Fruit fly (Drosophila melanogaster) whole organism, pupa: ENCODE data around the gene Ubc87F.

Source experiments
- CG10348 ChIP-seq: fragments of 200-800 bp; sonication (Bioruptor generic); IDR thresholded peaks from 2 replicates; pipeline ENCODE4 v1.3.6; 2022; ENCODE audit warnings: missing biosample characterization, missing genetic modification characterization
- CG12605 ChIP-seq: fragments of 200-800 bp; sonication (Bioruptor generic); IDR thresholded peaks from 2 replicates; pipeline ENCODE4 v1.3.6; 2022; ENCODE audit warnings: missing biosample characterization, missing genetic modification characterization
- CG13204 ChIP-seq: fragments of 200-800 bp; sonication (Bioruptor generic); optimal IDR thresholded peaks from 2 replicates; lab custom pipeline; 2018; ENCODE audit warnings: missing biosample characterization, mild to moderate bottlenecking, missing genetic modification characterization, moderate library complexity
- CG14655 ChIP-seq: fragments of 200-800 bp; sonication (Bioruptor generic); optimal IDR thresholded peaks from 3 replicates; lab custom pipeline; 2017; ENCODE audit warnings: mild to moderate bottlenecking, missing biosample characterization, missing genetic modification reagents, missing genetic modification characterization
- CG15710 ChIP-seq: fragments of 200-800 bp; sonication (Bioruptor generic); optimal IDR thresholded peaks from 2 replicates; lab custom pipeline; 2018; ENCODE audit warnings: missing biosample characterization, mild to moderate bottlenecking, missing genetic modification characterization, moderate library complexity
- CG17806 ChIP-seq: fragments of 200-800 bp; sonication (Bioruptor generic); optimal IDR thresholded peaks from 2 replicates; lab custom pipeline; 2018; ENCODE audit warnings: missing biosample characterization, mild to moderate bottlenecking, missing genetic modification characterization, moderate library complexity
- CG32121 ChIP-seq: fragments of 200-800 bp; sonication (Bioruptor generic); IDR thresholded peaks from 2 replicates; pipeline ENCODE4 v1.3.6; 2022; ENCODE audit warnings: missing biosample characterization, missing genetic modification characterization
- CG34367 ChIP-seq: fragments of 200-800 bp; sonication (Bioruptor generic); optimal IDR thresholded peaks from 2 replicates; lab custom pipeline; 2018; ENCODE audit warnings: missing biosample characterization, mild to moderate bottlenecking, missing genetic modification characterization
- CG4496 ChIP-seq: fragments of 200-800 bp; sonication (Bioruptor generic); IDR thresholded peaks from 3 replicates; pipeline ENCODE4 v1.3.6; 2022; ENCODE audit warnings: missing biosample characterization, missing genetic modification characterization
- CG8159 ChIP-seq: fragments of 200-800 bp; sonication (Bioruptor generic); optimal IDR thresholded peaks from 3 replicates; lab custom pipeline; 2018; ENCODE audit warnings: missing biosample characterization, mild to moderate bottlenecking, missing genetic modification characterization, moderate library complexity
- CG8301 ChIP-seq: fragments of 200-800 bp; sonication (Bioruptor generic); optimal IDR thresholded peaks from 2 replicates; lab custom pipeline; 2018; ENCODE audit warnings: missing biosample characterization, mild to moderate bottlenecking, missing genetic modification characterization
- CG9948 ChIP-seq: fragments of 200-800 bp; sonication (Bioruptor generic); optimal IDR thresholded peaks from 2 replicates; lab custom pipeline; 2018; ENCODE audit warnings: missing biosample characterization, mild to moderate bottlenecking, missing genetic modification characterization, moderate library complexity
- D1 ChIP-seq: fragments of 200-800 bp; sonication (Bioruptor generic); optimal IDR thresholded peaks from 2 replicates; lab custom pipeline; 2018; ENCODE audit warnings: missing biosample characterization, mild to moderate bottlenecking, missing genetic modification characterization, moderate library complexity
- EcR ChIP-seq: fragments of 200-800 bp; sonication (Bioruptor generic); optimal IDR thresholded peaks from 3 replicates; lab custom pipeline; 2019; ENCODE audit warnings: missing biosample characterization, missing genetic modification characterization, mild to moderate bottlenecking, moderate library complexity, missing genetic modification reagents
- Ets98B ChIP-seq: fragments of 200-800 bp; sonication (Bioruptor generic); IDR thresholded peaks from 2 replicates; pipeline ENCODE4 v1.3.6; 2022; ENCODE audit warnings: missing biosample characterization, missing genetic modification characterization
- Pif1A ChIP-seq: fragments of 200-800 bp; sonication (Bioruptor generic); optimal IDR thresholded peaks from 3 replicates; lab custom pipeline; 2016; ENCODE audit warnings: missing biosample characterization, missing genetic modification characterization
- Pif1B ChIP-seq: fragments of 200-800 bp; sonication (Bioruptor generic); optimal IDR thresholded peaks from 3 replicates; lab custom pipeline; 2016; ENCODE audit warnings: missing biosample characterization, missing genetic modification characterization
- Snoo ChIP-seq: fragments of 200-800 bp; sonication (Bioruptor generic); optimal IDR thresholded peaks from 3 replicates; lab custom pipeline; 2017; ENCODE audit warnings: missing biosample characterization, mild to moderate bottlenecking, missing genetic modification characterization, inconsistent platforms
- fd96Ca ChIP-seq: fragments of 200-800 bp; sonication (Bioruptor generic); IDR thresholded peaks from 3 replicates; pipeline ENCODE4 v1.3.6; 2022; ENCODE audit warnings: missing biosample characterization, missing genetic modification characterization
- gl ChIP-seq: fragments of 200-800 bp; sonication (Bioruptor generic); optimal IDR thresholded peaks from 2 replicates; lab custom pipeline; 2018; ENCODE audit warnings: missing biosample characterization, mild to moderate bottlenecking, missing genetic modification characterization
- rn ChIP-seq: fragments of 200-800 bp; sonication (Bioruptor generic); IDR thresholded peaks from 2 replicates; pipeline ENCODE4 v1.3.6; 2022; ENCODE audit warnings: missing biosample characterization, missing genetic modification characterization

Gene Ubc87F

dm6 chr3R:13735304-13735898 is 17.4 kb upstream of the Ubc87F start:
- no peak for TF ChIP-seq CG13204 (GFP tag; lab: Kevin White, UChicago)
- no peak for TF ChIP-seq CG32121 (GFP tag; lab: Robert Waterston, UW)
- no peak for TF ChIP-seq gl
- TF ChIP-seq CG10348 (GFP tag; lab: Robert Waterston, UW) = no peak
- TF ChIP-seq CG12605 (GFP tag; lab: Robert Waterston, UW) = no peak
- TF ChIP-seq Ets98B (GFP tag; lab: Robert Waterston, UW) = no peak
- TF ChIP-seq Pif1A = no peak
- TF ChIP-seq fd96Ca (GFP tag; lab: Robert Waterston, UW) = no peak
- TF ChIP-seq CG17806 (tag; lab: Kevin White, UChicago) = no peak
- no peak for TF ChIP-seq CG34367 (tag; lab: Kevin White, UChicago)
- TF ChIP-seq CG9948 (tag; lab: Kevin White, UChicago) = no peak
- TF ChIP-seq rn (GFP tag; lab: Robert Waterston, UW) = no peak

- TF ChIP-seq Ets98B (GFP tag; lab: Robert Waterston, UW) = no peak
- TF ChIP-seq CG4496 = peak; percentile 51; the same call in 1 of the 3 replicates
- TF ChIP-seq, all 21 proteins: peak for 1
Measured at dm6 chr3R:13730005-13730404, 12.0 kb upstream of the Ubc87F start.

- TF ChIP-seq CG17806 (tag; lab: Kevin White, UChicago) (no peak), CG8301 (tag; lab: Kevin White, UChicago) (no peak), D1 (tag; lab: Kevin White, UChicago) (no peak), fd96Ca (GFP tag; lab: Robert Waterston, UW) (no peak), CG9948 (tag; lab: Kevin White, UChicago) (no peak), CG13204 (GFP tag; lab: Kevin White, UChicago) (no peak), CG10348 (GFP tag; lab: Robert Waterston, UW) (no peak), EcR (GFP tag; lab: Kevin White, UChicago) (no peak), gl (no peak), CG4496 (no peak), Pif1B (GFP tag; lab: Kevin White, UChicago) (no peak), CG32121 (GFP tag; lab: Robert Waterston, UW) (no peak), Snoo (no peak), Ets98B (GFP tag; lab: Robert Waterston, UW) (no peak)
Measured at dm6 chr3R:13728897-13729296, 10.9 kb upstream of the Ubc87F start.

dm6 chr3R:13726795-13727194 is 8.8 kb upstream of the Ubc87F start:
- TF ChIP-seq CG9948 (tag; lab: Kevin White, UChicago) (no peak), fd96Ca (GFP tag; lab: Robert Waterston, UW) (no peak), EcR (GFP tag; lab: Kevin White, UChicago) (no peak), CG14655 (no peak), Snoo (no peak), D1 (tag; lab: Kevin White, UChicago) (no peak), gl (no peak), CG34367 (tag; lab: Kevin White, UChicago) (no peak), Ets98B (GFP tag; lab: Robert Waterston, UW) (no peak), Pif1B (GFP tag; lab: Kevin White, UChicago) (no peak), CG15710 (no peak), Pif1A (no peak), CG8159 (tag; lab: Kevin White, UChicago) (no peak), CG10348 (GFP tag; lab: Robert Waterston, UW) (no peak), CG8301 (tag; lab: Kevin White, UChicago) (no peak), CG13204 (GFP tag; lab: Kevin White, UChicago) (no peak), rn (GFP tag; lab: Robert Waterston, UW) (no peak)

- TF ChIP-seq CG14655 (no peak), CG12605 (GFP tag; lab: Robert Waterston, UW) (no peak), CG34367 (tag; lab: Kevin White, UChicago) (no peak), gl (no peak), CG8159 (tag; lab: Kevin White, UChicago) (no peak)
Measured at dm6 chr3R:13724029-13724638, 6.2 kb upstream of the Ubc87F start.

DNA sequence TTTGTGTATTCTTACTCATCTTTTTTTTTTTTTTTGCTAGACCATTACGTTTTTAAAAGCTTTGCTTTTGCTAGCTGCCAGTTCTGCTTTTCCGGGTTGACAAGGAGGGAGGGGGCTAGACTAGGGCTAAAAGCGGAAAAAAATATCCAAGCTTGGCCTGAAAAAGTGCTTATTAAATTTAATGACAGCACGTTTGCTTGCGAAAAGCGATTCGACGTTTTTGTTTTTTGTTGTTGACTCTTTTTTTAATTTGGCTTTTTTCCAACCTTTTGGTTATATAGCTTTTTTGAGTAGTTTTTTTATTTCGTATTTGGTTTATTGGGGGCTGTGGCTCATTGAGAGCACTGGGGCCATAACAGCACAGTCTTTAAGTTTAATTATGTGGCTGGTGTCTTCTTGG is 4.5 kb upstream of the Ubc87F start:
- TF ChIP-seq rn (GFP tag; lab: Robert Waterston, UW) (no peak), CG15710 (no peak)
- TF ChIP-seq, all 21 proteins: peak for 0

DNA sequence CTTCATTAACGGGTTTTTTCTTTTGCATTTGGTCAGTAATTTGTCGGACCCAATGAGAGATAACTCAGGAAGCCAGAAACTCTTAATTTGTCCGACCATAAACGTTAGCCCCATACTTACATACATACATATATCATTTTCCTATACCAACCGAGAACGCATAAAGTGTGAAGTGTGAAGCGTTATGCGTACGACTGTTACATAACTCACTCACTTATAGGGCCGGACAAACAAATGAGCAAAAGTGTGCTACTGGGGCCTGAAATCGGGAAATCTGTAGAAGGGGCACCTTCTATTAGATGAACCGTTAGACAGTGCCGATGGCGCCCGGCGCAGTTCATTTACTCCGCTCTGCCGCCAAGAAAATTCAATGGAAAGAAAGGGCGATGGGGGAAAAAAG is 4.0 kb upstream of the Ubc87F start:
- TF ChIP-seq CG15710 = no peak
- no peak for TF ChIP-seq Ets98B (GFP tag; lab: Robert Waterston, UW)
- no peak for TF ChIP-seq rn (GFP tag; lab: Robert Waterston, UW)
- no peak for TF ChIP-seq CG13204 (GFP tag; lab: Kevin White, UChicago)
- no peak for TF ChIP-seq CG17806 (tag; lab: Kevin White, UChicago)
- no peak for TF ChIP-seq CG9948 (tag; lab: Kevin White, UChicago)
- no peak for TF ChIP-seq EcR (GFP tag; lab: Kevin White, UChicago)
- TF ChIP-seq Snoo = no peak
- no peak for TF ChIP-seq Pif1B (GFP tag; lab: Kevin White, UChicago)
- no peak for TF ChIP-seq Pif1A
- TF ChIP-seq CG8159 (tag; lab: Kevin White, UChicago) = no peak
- no peak for TF ChIP-seq CG34367 (tag; lab: Kevin White, UChicago)
- no peak for TF ChIP-seq gl
- no peak for TF ChIP-seq CG12605 (GFP tag; lab: Robert Waterston, UW)
- no peak for TF ChIP-seq fd96Ca (GFP tag; lab: Robert Waterston, UW)
- TF ChIP-seq CG4496 = no peak
- TF ChIP-seq CG8301 (tag; lab: Kevin White, UChicago) = no peak
- TF ChIP-seq, all 21 proteins: peak for 0
